Worm (Caenorhabditis elegans) whole organism, mixed stage, embryonic: ENCODE results near the gene nspa-8.

ENCODE experiments used
- M03D4.4 ChIP-seq: sonication (generic microtip); optimal IDR thresholded peaks from 2 replicates; lab custom pipeline; 2017; ENCODE audit warnings: mild to moderate bottlenecking, missing genetic modification characterization, missing compliant biosample characterization
- blmp-1 ChIP-seq: fragments of 150-350 bp; optimal IDR thresholded peaks from 2 replicates; lab custom pipeline; 2014; ENCODE audit warnings: missing biosample characterization, missing genetic modification characterization
- ceh-43 ChIP-seq: fragments of 200-800 bp; sonication (Bioruptor generic); optimal IDR thresholded peaks from 2 replicates; lab custom pipeline; 2018; ENCODE audit warnings: mild to moderate bottlenecking, missing genetic modification characterization, moderate library complexity, missing compliant biosample characterization
- ces-1 ChIP-seq: fragments of 150-350 bp; optimal IDR thresholded peaks from 2 replicates; lab custom pipeline; 2014; ENCODE audit warnings: missing biosample characterization, missing genetic modification reagents, missing genetic modification characterization
- drap-1 ChIP-seq: fragments of 200-800 bp; sonication (Bioruptor generic); optimal IDR thresholded peaks from 3 replicates; lab custom pipeline; 2018; ENCODE audit warnings: mild to moderate bottlenecking, missing genetic modification characterization, missing compliant biosample characterization
- elt-1 ChIP-seq: sonication (generic microtip); optimal IDR thresholded peaks from 2 replicates; lab custom pipeline; 2017; ENCODE audit warnings: missing genetic modification characterization, mild to moderate bottlenecking, missing compliant biosample characterization, antibody characterized with exemption, moderate library complexity, borderline replicate concordance; ENCODE audit not compliant: insufficient read depth
- ham-2 ChIP-seq: fragments of 200-800 bp; sonication (Bioruptor generic); optimal IDR thresholded peaks from 2 replicates; lab custom pipeline; 2018; ENCODE audit warnings: mild to moderate bottlenecking, missing genetic modification characterization, missing compliant biosample characterization
- lsy-2 ChIP-seq: fragments of 150-350 bp; optimal IDR thresholded peaks from 2 replicates; lab custom pipeline; 2014; ENCODE audit warnings: missing biosample characterization, missing genetic modification characterization
- mab-5 ChIP-seq: fragments of 150-350 bp; optimal IDR thresholded peaks from 2 replicates; lab custom pipeline; 2014; ENCODE audit warnings: missing biosample characterization, missing genetic modification characterization
- mep-1 ChIP-seq: fragments of 150-350 bp; optimal IDR thresholded peaks from 2 replicates; lab custom pipeline; 2017; ENCODE audit warnings: missing biosample characterization, missing genetic modification reagents, missing genetic modification characterization, inconsistent platforms
- mls-2 ChIP-seq: sonication (generic microtip); optimal IDR thresholded peaks from 2 replicates; lab custom pipeline; 2016; ENCODE audit warnings: mild to moderate bottlenecking, missing genetic modification characterization, moderate library complexity, missing compliant biosample characterization
- nhr-12 ChIP-seq: fragments of 150-350 bp; optimal IDR thresholded peaks from 2 replicates; lab custom pipeline; 2014; ENCODE audit warnings: missing biosample characterization, missing genetic modification characterization
- nhr-2 ChIP-seq: fragments of 150-350 bp; optimal IDR thresholded peaks from 2 replicates; lab custom pipeline; 2014; ENCODE audit warnings: missing biosample characterization, missing genetic modification characterization
- nhr-28 ChIP-seq: fragments of 150-350 bp; optimal IDR thresholded peaks from 2 replicates; lab custom pipeline; 2014; ENCODE audit warnings: missing biosample characterization, missing genetic modification characterization
- pha-4 ChIP-seq: fragments of 150-350 bp; optimal IDR thresholded peaks from 2 replicates; lab custom pipeline; 2018; ENCODE audit warnings: missing biosample characterization, missing genetic modification reagents, missing genetic modification characterization
- tbx-8 ChIP-seq: fragments of 200-800 bp; sonication (Bioruptor generic); optimal IDR thresholded peaks from 2 replicates; lab custom pipeline; 2018; ENCODE audit warnings: mild to moderate bottlenecking, missing genetic modification characterization, moderate library complexity, missing compliant biosample characterization
- unc-120 ChIP-seq: sonication (generic microtip); optimal IDR thresholded peaks from 2 replicates; lab custom pipeline; 2017; ENCODE audit warnings: missing genetic modification characterization, missing compliant biosample characterization; ENCODE audit not compliant: poor library complexity, severe bottlenecking
- unc-62 ChIP-seq: fragments of 150-350 bp; optimal IDR thresholded peaks from 2 replicates; lab custom pipeline; 2014; ENCODE audit warnings: missing biosample characterization, missing genetic modification reagents, missing genetic modification characterization

nspa-8 gene

DNA sequence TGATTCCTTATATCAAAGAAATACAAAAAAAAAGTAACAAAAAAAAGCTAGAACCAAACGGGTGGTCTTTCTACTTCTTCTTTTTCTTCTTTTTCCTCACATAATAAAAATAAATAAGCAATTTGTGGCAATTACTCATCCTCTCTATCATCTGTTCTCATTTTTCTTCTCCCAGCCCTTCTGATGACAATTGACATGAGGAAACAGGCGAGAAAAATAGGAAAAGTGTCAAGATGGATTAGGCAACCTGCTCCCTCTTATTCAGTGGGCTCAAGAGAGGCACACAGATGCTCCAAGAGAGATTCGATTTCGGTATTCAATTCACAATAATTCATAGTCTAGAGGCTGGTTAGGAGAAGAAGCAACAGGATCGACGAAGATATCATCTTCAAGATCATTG is 36.1 kb downstream of the nspa-8 start:
- TF ChIP-seq unc-120, result peak; percentile 43
- no peak for TF ChIP-seq tbx-8 (GFP tag; lab: Kevin White, UChicago)
- TF ChIP-seq elt-1 (tag; lab: Kevin White, UChicago), result no peak
- TF ChIP-seq mab-5 (tag; lab: Kevin White, UChicago), result no peak
- TF ChIP-seq ces-1 (GFP tag; lab: Kevin White, UChicago), result peak; percentile 75
- no peak for TF ChIP-seq M03D4.4 (tag; lab: Kevin White, UChicago)
- no peak for TF ChIP-seq ceh-43
- TF ChIP-seq unc-62 (GFP tag; lab: Kevin White, UChicago), result peak; percentile 82
- TF ChIP-seq lsy-2, result no peak
- TF ChIP-seq mep-1 (tag; lab: Kevin White, UChicago), result no peak

DNA sequence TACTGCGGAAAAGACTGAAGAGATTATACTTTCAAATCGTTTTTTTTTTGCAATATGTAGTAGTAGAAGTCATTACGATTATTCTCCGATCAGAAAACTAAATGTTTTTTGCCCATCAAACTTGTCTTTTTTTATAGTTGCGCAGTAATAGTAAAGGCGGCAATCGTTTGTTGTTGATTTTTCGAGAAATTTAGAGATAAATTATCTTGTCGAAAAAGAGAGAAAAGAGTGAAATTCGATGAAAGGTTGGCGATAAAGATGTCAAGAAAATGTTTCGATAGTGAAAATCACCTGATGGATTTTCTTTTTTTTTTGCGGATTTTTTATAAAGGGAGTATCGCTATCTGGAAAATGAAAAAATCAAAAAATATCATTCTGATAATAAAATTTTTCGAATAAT is 38.4 kb downstream of the nspa-8 start:
- TF ChIP-seq mls-2 (tag; lab: Kevin White, UChicago), result no peak
- no peak for TF ChIP-seq tbx-8 (GFP tag; lab: Kevin White, UChicago)

DNA sequence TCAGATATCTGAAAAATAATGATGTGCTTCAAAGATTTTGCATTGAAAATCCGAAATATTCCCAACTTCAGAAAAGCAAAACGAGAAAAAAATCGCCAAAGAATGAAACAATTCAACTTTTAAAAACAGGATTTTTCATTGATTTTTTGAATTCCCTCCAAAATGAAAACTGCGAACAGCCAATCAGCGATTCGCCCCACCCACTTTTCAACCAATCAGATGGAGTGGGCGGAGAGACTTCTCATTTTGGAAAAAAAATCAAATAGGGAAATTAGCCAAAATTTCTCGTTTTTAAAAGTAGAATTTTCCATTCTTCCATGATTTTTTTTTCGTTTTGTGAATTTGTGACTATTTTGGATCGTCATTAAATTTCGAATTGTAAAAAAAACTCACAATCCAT is 42.1 kb downstream of the nspa-8 start:
- TF ChIP-seq mab-5 (tag; lab: Kevin White, UChicago) (no peak), lsy-2 (no peak), ham-2 (no peak), ces-1 (GFP tag; lab: Kevin White, UChicago) (no peak), nhr-12 (tag; lab: Kevin White, UChicago) (no peak)

DNA sequence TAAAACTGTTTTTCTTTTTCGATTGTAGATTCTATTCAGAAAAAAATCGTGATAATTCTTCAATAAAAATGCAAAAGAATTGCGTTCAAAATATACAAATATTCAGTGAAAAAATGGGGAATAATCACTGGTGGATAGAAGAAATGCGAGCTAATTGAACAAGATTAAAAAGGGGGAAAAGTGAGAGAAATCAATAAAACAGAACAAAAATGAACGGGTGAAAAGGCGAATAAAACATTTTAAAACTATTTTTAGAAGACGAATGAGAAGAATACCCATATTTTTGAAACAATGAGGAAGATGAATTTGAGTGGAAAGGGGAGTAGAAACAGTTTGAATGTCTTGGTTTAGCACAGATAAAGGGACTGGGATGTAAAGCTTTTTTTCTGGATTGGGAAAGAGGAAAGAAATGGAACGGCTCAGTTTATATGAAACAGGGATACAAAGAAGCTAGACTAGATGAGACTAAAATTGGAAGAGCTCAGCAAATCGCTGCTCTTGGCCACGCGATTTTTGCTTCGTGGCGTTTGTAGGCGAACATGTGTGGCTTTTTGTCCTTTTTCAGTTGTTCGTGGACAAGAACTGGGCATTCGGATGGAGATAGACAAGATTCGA is 42.6 kb downstream of the nspa-8 start, which contains the start of gene Y50E8A.12:
TSS of gene Y50E8A.12 (minus strand) at position 51 of the 615 bp plus-strand sequence.
- no peak for TF ChIP-seq blmp-1 (tag; lab: Kevin White, UChicago)

DNA sequence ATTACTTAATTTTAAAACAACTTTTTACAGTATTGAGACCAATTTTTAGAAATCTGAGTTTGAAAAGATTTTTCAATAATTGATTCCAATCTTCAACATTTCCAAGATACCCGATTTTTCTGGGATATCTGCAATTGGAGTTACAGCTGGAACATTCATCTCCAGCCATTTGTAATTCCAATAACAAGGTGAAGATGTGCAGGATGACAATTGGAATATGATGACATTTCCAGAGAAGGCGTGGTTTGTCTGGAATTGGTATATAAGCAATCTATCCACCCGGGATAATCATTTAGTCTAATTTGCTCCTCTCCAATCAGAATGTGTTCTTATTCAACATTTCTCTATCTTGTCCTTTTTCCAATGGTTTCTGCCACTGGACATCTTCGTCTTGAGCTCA is 45.7 kb downstream of the nspa-8 start, which contains the start of gene Y50E8A.11:
TSS of gene Y50E8A.11 (plus strand) at position 301 of the 400 bp plus-strand sequence.
- no peak for TF ChIP-seq pha-4 (tag; lab: Kevin White, UChicago)

DNA sequence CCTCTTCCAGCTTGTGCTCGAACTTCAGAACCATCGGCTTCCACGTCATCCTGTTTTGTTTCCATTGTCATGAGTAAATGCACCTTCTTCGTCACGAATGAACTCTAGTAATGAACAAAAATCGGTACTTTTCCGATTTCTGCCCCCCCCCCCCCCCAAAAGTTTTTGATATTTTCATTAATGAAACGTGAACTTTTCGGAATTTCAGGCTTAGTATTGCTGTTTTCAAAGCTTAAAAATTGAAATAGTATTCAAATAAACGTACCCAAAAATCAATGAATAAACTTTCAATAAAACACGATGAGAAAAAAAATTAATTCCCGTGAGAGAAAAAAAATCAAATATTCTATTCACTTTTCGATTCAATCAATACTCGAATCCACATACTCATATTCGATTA is 47.2 kb downstream of the nspa-8 start, which contains the start of the genes scrm-7 and Y50E8A.10:
TSS of gene scrm-7 (minus strand) at position 101 of the 400 bp plus-strand sequence.
TSS of gene Y50E8A.10 (plus strand) at position 353 of the 400 bp plus-strand sequence.
- TF ChIP-seq unc-120 (no peak), nhr-2 (tag; lab: Kevin White, UChicago) (no peak), nhr-28 (no peak), mep-1 (tag; lab: Kevin White, UChicago) (no peak), drap-1 (GFP tag; lab: Kevin White, UChicago) (no peak), blmp-1 (tag; lab: Kevin White, UChicago) (no peak)
- TF ChIP-seq, all 35 proteins: peak for 0
